Fruit fly (Drosophila melanogaster): Measurements from ENCODE around the gene CG9396.

CG9396 gene

dm6 chr3R:9598099-9598498 is 26.7 kb upstream of the CG9396 start (continued):
- TF ChIP-seq sim (GFP tag; IDR thresholded peaks at IDR 0.05): 0 out of 2 replicates have a peak, but pooled peaks have one; percentile 40
- TF ChIP-seq Sox100B (GFP tag; optimal IDR thresholded peaks at IDR 0.05): peak; percentile 39
- no peak for TF ChIP-seq Lim3 (GFP tag; IDR thresholded peaks at IDR 0.05)
- no peak for TF ChIP-seq kni (GFP tag; optimal IDR thresholded peaks at IDR 0.05)
- no peak for TF ChIP-seq CG32532 (GFP tag; IDR thresholded peaks at IDR 0.05)
- peak in 1 of 2 experiments; percentile 20 for TF ChIP-seq dpn (GFP tag; optimal IDR thresholded peaks at IDR 0.05)
- peak; percentile 29 for TF ChIP-seq CG11723 (GFP tag; optimal IDR thresholded peaks at IDR 0.05)
- peak; percentile 63 for TF ChIP-seq grau (tag; optimal IDR thresholded peaks at IDR 0.05)
- no peak for TF ChIP-seq zfh2 (GFP tag; optimal IDR thresholded peaks at IDR 0.05)
- peak; percentile 55 for TF ChIP-seq Chrac-16 (GFP tag; optimal IDR thresholded peaks at IDR 0.05)
- no peak for TF ChIP-seq GATAe (GFP tag; conservative IDR thresholded peaks at IDR 0.05)
- TF ChIP-seq Hmr (GFP tag; optimal IDR thresholded peaks at IDR 0.05): no peak
- no peak for TF ChIP-seq Sry-β (GFP tag; optimal IDR thresholded peaks at IDR 0.05)
- TF ChIP-seq HLH3B (GFP tag; IDR thresholded peaks at IDR 0.05): 0 out of 2 replicates have a peak, but pooled peaks have one; percentile 31
- no peak for TF ChIP-seq CG15011 (GFP tag; optimal IDR thresholded peaks at IDR 0.05)
- TF ChIP-seq en (GFP tag; optimal IDR thresholded peaks at IDR 0.05): no peak
- TF ChIP-seq Atf6 (GFP tag; IDR thresholded peaks at IDR 0.05): no peak
- TF ChIP-seq ac (GFP tag; optimal IDR thresholded peaks at IDR 0.05): no peak
- peak; percentile 67 to 83 for TF ChIP-seq bsh (GFP tag; optimal IDR thresholded peaks at IDR 0.05)
- TF ChIP-seq CG6272 (GFP tag; IDR thresholded peaks at IDR 0.05): no peak
- TF ChIP-seq br (optimal IDR thresholded peaks at IDR 0.05): no peak
- TF ChIP-seq CG42726 (GFP tag; IDR thresholded peaks at IDR 0.05; ENCODE audit: partially characterized antibody): no peak
- TF ChIP-seq CG10267 (tag; optimal IDR thresholded peaks at IDR 0.05): peak; percentile 45
- TF ChIP-seq luna (GFP tag; optimal IDR thresholded peaks at IDR 0.05): no peak
- TF ChIP-seq Dp (GFP tag; optimal IDR thresholded peaks at IDR 0.05): no peak
- TF ChIP-seq CG2116 (GFP tag; optimal IDR thresholded peaks at IDR 0.05): no peak
- peak; percentile 51 for TF ChIP-seq CG17385 (GFP tag; optimal IDR thresholded peaks at IDR 0.05)
- TF ChIP-seq CG8359 (GFP tag; optimal IDR thresholded peaks at IDR 0.05; ENCODE audit: borderline replicate concordance): peak; percentile 53
- peak; percentile 47 for TF ChIP-seq CG13424 (tag; optimal IDR thresholded peaks at IDR 0.05)
- TF ChIP-seq cas (GFP tag; IDR thresholded peaks at IDR 0.05): no peak
- no peak for TF ChIP-seq gce (GFP tag; IDR thresholded peaks at IDR 0.05)
- no peak for TF ChIP-seq CG7963 (GFP tag; IDR thresholded peaks at IDR 0.05; ENCODE audit: partially characterized antibody)
- TF ChIP-seq Hr39 (optimal IDR thresholded peaks at IDR 0.05): no peak
- no peak for TF ChIP-seq CG2889 (GFP tag; IDR thresholded peaks at IDR 0.05)
- TF ChIP-seq Taf1 (GFP tag; IDR thresholded peaks at IDR 0.05): no peak
- no peak for TF ChIP-seq cato (GFP tag; optimal IDR thresholded peaks at IDR 0.05; ENCODE audit: borderline replicate concordance)
- TF ChIP-seq Abd-B (GFP tag; optimal IDR thresholded peaks at IDR 0.05): peak; percentile 38
- TF ChIP-seq gsb-n (tag; optimal IDR thresholded peaks at IDR 0.05): peak; percentile 57
- TF ChIP-seq dati (GFP tag; IDR thresholded peaks at IDR 0.05): no peak
- no peak for TF ChIP-seq Dip2 (GFP tag; IDR thresholded peaks at IDR 0.05)
- TF ChIP-seq HLHmδ (GFP tag; optimal IDR thresholded peaks at IDR 0.05): no peak
- no peak for TF ChIP-seq YL-1 (GFP tag; optimal IDR thresholded peaks at IDR 0.05)
- no peak; the same call in 1 of the 2 replicates for TF ChIP-seq esg (GFP tag; conservative IDR thresholded peaks at IDR 0.05)
- no peak for TF ChIP-seq CG31388 (GFP tag; optimal IDR thresholded peaks at IDR 0.05)
- TF ChIP-seq CG14667 (GFP tag; IDR thresholded peaks at IDR 0.05): no peak
- no peak for TF ChIP-seq Vsx1 (GFP tag; optimal IDR thresholded peaks at IDR 0.05)
- TF ChIP-seq chm (GFP tag; IDR thresholded peaks at IDR 0.05): peak; percentile 49; the same call in 1 of the 2 replicates
- peak; percentile 14 for TF ChIP-seq CG12659 (GFP tag; optimal IDR thresholded peaks at IDR 0.05)
- no peak for TF ChIP-seq pho (GFP tag; optimal IDR thresholded peaks at IDR 0.05)
- TF ChIP-seq Neu2 (GFP tag; optimal IDR thresholded peaks at IDR 0.05; ENCODE audit: borderline replicate concordance): no peak
- no peak for TF ChIP-seq CG5953 (GFP tag; IDR thresholded peaks at IDR 0.05)
- TF ChIP-seq onecut (GFP tag; IDR thresholded peaks at IDR 0.05): peak; percentile 33; the same call in 1 of the 2 replicates

All from whole organism, embryonic.